Worm (Caenorhabditis elegans) whole organism, L4 larva: ENCODE data around the gene C03C10.7.

ENCODE experiments used
- F26F4.8 ChIP-seq: fragments of 200-800 bp; sonication (Bioruptor generic); conservative IDR thresholded peaks from 2 replicates; pipeline ENCODE4 v1.3.6; 2022; ENCODE audit warnings: missing genetic modification characterization, missing compliant biosample characterization
- Y75B8A.6 ChIP-seq: fragments of 200-800 bp; sonication (Bioruptor generic); IDR thresholded peaks from 2 replicates; pipeline ENCODE4 v1.3.6; 2022; ENCODE audit warnings: missing genetic modification reagents, missing genetic modification characterization, missing compliant biosample characterization
- ZK337.2 ChIP-seq: fragments of 200-800 bp; sonication (Bioruptor generic); IDR thresholded peaks from 2 replicates; pipeline ENCODE4 v1.3.6; 2022; ENCODE audit warnings: missing genetic modification reagents, missing genetic modification characterization, missing compliant biosample characterization
- ZK546.5 ChIP-seq, 2 experiments: sonication (generic microtip); optimal IDR thresholded peaks; 2 replicates each; lab custom pipeline; 2017; ENCODE audit warnings: missing biosample characterization in 2 of 2, missing genetic modification characterization in 2 of 2
- aha-1 ChIP-seq: fragments of 150-350 bp; peaks from one replicate; lab custom pipeline; 2014; ENCODE audit warnings: missing biosample characterization, missing genetic modification characterization
- ceh-20 ChIP-seq: fragments of 200-800 bp; sonication (Bioruptor generic); IDR thresholded peaks from 2 replicates; pipeline ENCODE4 v1.3.6; 2022; ENCODE audit warnings: missing genetic modification reagents, missing genetic modification characterization, missing compliant biosample characterization
- ceh-32 ChIP-seq: sonication (generic microtip); optimal IDR thresholded peaks from 2 replicates; lab custom pipeline; 2016; ENCODE audit warnings: mild to moderate bottlenecking, missing genetic modification characterization, missing compliant biosample characterization; ENCODE audit not compliant: poor library complexity
- ceh-62 ChIP-seq: sonication (generic microtip); optimal IDR thresholded peaks from 2 replicates; lab custom pipeline; 2017; ENCODE audit warnings: missing biosample characterization, missing genetic modification characterization
- ctbp-1 ChIP-seq: fragments of 200-800 bp; sonication (Bioruptor generic); IDR thresholded peaks from 2 replicates; pipeline ENCODE4 v1.3.6; 2022; ENCODE audit warnings: missing genetic modification reagents, missing genetic modification characterization, missing compliant biosample characterization
- daf-12 ChIP-seq: fragments of 150-350 bp; optimal IDR thresholded peaks from 2 replicates; lab custom pipeline; 2014; ENCODE audit warnings: missing biosample characterization, missing genetic modification reagents, missing genetic modification characterization
- daf-16 ChIP-seq, 3 experiments: sonication (generic microtip); optimal IDR thresholded peaks; 2 replicates each; lab custom pipeline; 2016 to 2017; ENCODE audit warnings: missing genetic modification characterization in 3 of 3, missing genetic modification reagents in 3 of 3, mild to moderate bottlenecking in 2 of 3, missing compliant biosample characterization in 2 of 3, missing biosample characterization in 1 of 3, moderate library complexity in 1 of 3
- dmd-9 ChIP-seq: fragments of 200-800 bp; sonication (Bioruptor generic); IDR thresholded peaks from 2 replicates; pipeline ENCODE4 v1.3.6; 2022; ENCODE audit warnings: missing genetic modification reagents, missing genetic modification characterization, missing compliant biosample characterization
- dpl-1 ChIP-seq: fragments of 150-350 bp; optimal IDR thresholded peaks from 2 replicates; lab custom pipeline; 2014; ENCODE audit warnings: missing biosample characterization, missing genetic modification reagents, missing genetic modification characterization
- hlh-30 ChIP-seq: sonication (generic microtip); optimal IDR thresholded peaks from 2 replicates; lab custom pipeline; 2017; ENCODE audit warnings: antibody characterized with exemption, mild to moderate bottlenecking, missing genetic modification characterization, missing compliant biosample characterization; ENCODE audit not compliant: insufficient read depth
- lin-15B ChIP-seq: fragments of 150-350 bp; sonication (generic microtip); optimal IDR thresholded peaks from 3 replicates; lab custom pipeline; 2014; ENCODE audit warnings: missing biosample characterization, missing genetic modification characterization
- lin-38 ChIP-seq: fragments of 200-800 bp; sonication (Bioruptor generic); IDR thresholded peaks from 2 replicates; pipeline ENCODE4 v1.3.6; 2022; ENCODE audit warnings: missing genetic modification reagents, missing genetic modification characterization, missing compliant biosample characterization
- lsy-2 ChIP-seq, 2 experiments: fragments of 150-350 bp in 1 of 2; sonication (generic microtip) in 1 of 2; optimal IDR thresholded peaks; 2 replicates each; lab custom pipeline; 2014 to 2017; ENCODE audit warnings: missing biosample characterization in 2 of 2, missing genetic modification characterization in 2 of 2
- madf-5 ChIP-seq, 2 experiments: fragments of 200-800 bp; sonication (Bioruptor generic); IDR thresholded peaks; 2 replicates each; pipeline ENCODE4 v1.3.6; 2022; ENCODE audit warnings: missing compliant biosample characterization in 2 of 2, missing genetic modification characterization in 2 of 2
- madf-9 ChIP-seq: fragments of 200-800 bp; sonication (Bioruptor generic); conservative IDR thresholded peaks from 2 replicates; pipeline ENCODE4 v1.3.6; 2022; ENCODE audit warnings: missing genetic modification reagents, missing genetic modification characterization, missing compliant biosample characterization
- mes-2 ChIP-seq: sonication (generic microtip); optimal IDR thresholded peaks from 2 replicates; lab custom pipeline; 2016; ENCODE audit warnings: missing genotype, mild to moderate bottlenecking, missing genetic modification characterization, missing compliant biosample characterization; ENCODE audit not compliant: poor library complexity, severe bottlenecking
- mxl-2 ChIP-seq: fragments of 200-800 bp; sonication (Bioruptor generic); conservative IDR thresholded peaks from 2 replicates; pipeline ENCODE4 v1.3.6; 2022; ENCODE audit warnings: missing genetic modification reagents, missing genetic modification characterization, missing compliant biosample characterization
- nhr-102 ChIP-seq: sonication (generic microtip); optimal IDR thresholded peaks from 2 replicates; lab custom pipeline; 2016; ENCODE audit warnings: mild to moderate bottlenecking, missing genetic modification characterization, moderate library complexity, missing compliant biosample characterization
- nhr-237 ChIP-seq: sonication (generic microtip); optimal IDR thresholded peaks from 2 replicates; lab custom pipeline; 2017; ENCODE audit warnings: missing biosample characterization, missing genetic modification characterization
- nhr-48 ChIP-seq: sonication (generic microtip); optimal IDR thresholded peaks from 2 replicates; lab custom pipeline; 2016; ENCODE audit warnings: mild to moderate bottlenecking, missing genetic modification characterization, missing compliant biosample characterization
- nhr-6 ChIP-seq: fragments of 150-350 bp; optimal IDR thresholded peaks from 2 replicates; lab custom pipeline; 2014; ENCODE audit warnings: missing biosample characterization, missing genetic modification characterization
- nhr-76 ChIP-seq: fragments of 150-350 bp; optimal IDR thresholded peaks from 2 replicates; lab custom pipeline; 2014; ENCODE audit warnings: missing biosample characterization, missing genetic modification characterization
- nhr-77 ChIP-seq: fragments of 150-350 bp; optimal IDR thresholded peaks from 2 replicates; lab custom pipeline; 2014; ENCODE audit warnings: missing biosample characterization, missing genetic modification characterization
- skn-1 ChIP-seq: fragments of 150-350 bp; optimal IDR thresholded peaks from 2 replicates; lab custom pipeline; 2014; ENCODE audit warnings: missing biosample characterization, missing genetic modification characterization
- snpc-4 ChIP-seq: fragments of 150-350 bp; optimal IDR thresholded peaks from 2 replicates; lab custom pipeline; 2014; ENCODE audit warnings: missing biosample characterization, missing genetic modification characterization
- spr-3 ChIP-seq: fragments of 200-800 bp; sonication (Bioruptor generic); optimal IDR thresholded peaks from 2 replicates; lab custom pipeline; 2018; ENCODE audit warnings: mild to moderate bottlenecking, missing genetic modification characterization, missing compliant biosample characterization
- tra-1 ChIP-seq: fragments of 200-800 bp; sonication (Bioruptor generic); IDR thresholded peaks from 2 replicates; pipeline ENCODE4 v1.3.6; 2022; ENCODE audit warnings: missing genetic modification reagents, missing genetic modification characterization, missing compliant biosample characterization
- unc-62 ChIP-seq, 3 experiments: fragments of 150-350 bp in 1 of 3; sonication (generic microtip); optimal IDR thresholded peaks in 2 of 3; peaks in 1 of 3; 1 replicate in 1 of 3; 2 replicates in 2 of 3; lab custom pipeline; 2014 to 2017; ENCODE audit warnings: missing biosample characterization in 3 of 3, missing genetic modification characterization in 3 of 3, missing genetic modification reagents in 3 of 3, missing genotype in 1 of 3
- zag-1 ChIP-seq: fragments of 150-350 bp; optimal IDR thresholded peaks from 2 replicates; lab custom pipeline; 2014; ENCODE audit warnings: missing biosample characterization, missing genetic modification characterization
- zip-11 ChIP-seq: fragments of 200-800 bp; sonication (Bioruptor generic); IDR thresholded peaks from 2 replicates; pipeline ENCODE4 v1.3.6; 2022; ENCODE audit warnings: missing genetic modification characterization, missing compliant biosample characterization
- zip-2 ChIP-seq: fragments of 150-350 bp; optimal IDR thresholded peaks from 2 replicates; lab custom pipeline; 2014; ENCODE audit warnings: missing biosample characterization, missing genetic modification characterization

C03C10.7 gene

ce11 chrIII:4095441-4096095 lies at the start of gene C03C10.7:
C03C10.7 (plus strand) TSS chrIII:4096045.
- TF ChIP-seq nhr-102 (tag; lab: Kevin White, UChicago): no peak
- peak; percentile 41 for TF ChIP-seq dpl-1 (GFP tag; lab: Kevin White, UChicago)

- no peak for TF ChIP-seq ceh-20
- TF ChIP-seq mxl-2: no peak
- no peak for TF ChIP-seq lin-38
- TF ChIP-seq ctbp-1 (GFP tag; lab: Robert Waterston, UW): no peak
- no peak for TF ChIP-seq F26F4.8
- no peak for TF ChIP-seq snpc-4 (tag; lab: Kevin White, UChicago)
- TF ChIP-seq madf-5 (GFP tag; IDR thresholded peaks at IDR 0.05; lab: Robert Waterston, UW): no peak
- TF ChIP-seq zip-2: no peak
- no peak for TF ChIP-seq nhr-77
- TF ChIP-seq zag-1: no peak
- no peak for TF ChIP-seq lin-15B
- TF ChIP-seq dmd-9: no peak
- no peak for TF ChIP-seq nhr-237
- TF ChIP-seq zip-11 (GFP tag; lab: Robert Waterston, UW): no peak
- no peak for TF ChIP-seq daf-12 (tag; lab: Kevin White, UChicago)
- TF ChIP-seq nhr-76 (tag; lab: Kevin White, UChicago): no peak
- TF ChIP-seq Y75B8A.6: no peak
- TF ChIP-seq tra-1 (GFP tag; lab: Robert Waterston, UW): no peak
- TF ChIP-seq ZK546.5 (tag; optimal IDR thresholded peaks at IDR 0.05; lab: Kevin White, UChicago): no peak
- TF ChIP-seq ceh-32 (tag; lab: Kevin White, UChicago): no peak
These were observed 46.7 kb upstream of the C03C10.7 start for ce11 chrIII:4049150-4049549.

- TF ChIP-seq ceh-62 (tag; lab: Kevin White, UChicago): no peak
- peak; percentile 88 for TF ChIP-seq lin-38
- peak; percentile 80 for TF ChIP-seq dpl-1 (GFP tag; lab: Kevin White, UChicago)
- peak in 1 of 2 experiments; percentile 14 for TF ChIP-seq unc-62 (GFP tag; optimal IDR thresholded peaks at IDR 0.05 in 1 of 2; lab: Kevin White, UChicago)
- no peak for TF ChIP-seq unc-62 (tag; optimal IDR thresholded peaks at IDR 0.05; lab: Kevin White, UChicago)
- no peak for TF ChIP-seq spr-3
- TF ChIP-seq lsy-2 (tag; optimal IDR thresholded peaks at IDR 0.05; lab: Kevin White, UChicago): peak in 1 of 2 experiments; percentile 53
- TF ChIP-seq skn-1 (tag; lab: Kevin White, UChicago): no peak
- TF ChIP-seq nhr-6: peak; percentile 26
- peak; percentile 49 for TF ChIP-seq mes-2
These were observed 38.0 kb upstream of the C03C10.7 start, which contains the start of gene rcq-5 for ce11 chrIII:4057894-4058293. rcq-5 (minus strand) TSS chrIII:4057976.

ce11 chrIII:4058643-4059042 lies 37.2 kb upstream of the C03C10.7 start, which contains the start of gene his-69:
his-69 (minus strand) TSS chrIII:4058743.
- TF ChIP-seq nhr-48 (tag; lab: Kevin White, UChicago) (no peak), madf-9 (GFP tag; lab: Robert Waterston, UW) (0 out of 2 replicates have a peak, but pooled peaks have one; percentile 17), daf-16 (GFP tag; optimal IDR thresholded peaks at IDR 0.05; lab: Kevin White, UChicago) (no peak), daf-16 (tag; optimal IDR thresholded peaks at IDR 0.05; lab: Kevin White, UChicago) (no peak)

ce11 chrIII:4060019-4060418 lies 35.8 kb upstream of the C03C10.7 start, which contains the start of gene his-70:
his-70 (minus strand) TSS chrIII:4060119.
- TF ChIP-seq lin-38: no peak
- TF ChIP-seq spr-3: no peak
- no peak for TF ChIP-seq ZK337.2 (GFP tag; lab: Robert Waterston, UW)
- TF ChIP-seq aha-1 (tag; lab: Kevin White, UChicago): no peak
- no peak for TF ChIP-seq madf-9 (GFP tag; lab: Robert Waterston, UW)
- TF ChIP-seq hlh-30 (tag; lab: Kevin White, UChicago): no peak
